Worm (Caenorhabditis elegans) whole organism, young adult: Measurements from ENCODE around the gene C09G5.13.

Source experiments
- B0019.2 ChIP-seq: fragments of 200-800 bp; sonication (Bioruptor generic); conservative IDR thresholded peaks from 2 replicates; pipeline ENCODE4 v1.3.6; 2022; ENCODE audit warnings: missing genetic modification reagents, missing genetic modification characterization, missing compliant biosample characterization
- D2030.7 ChIP-seq: fragments of 200-800 bp; sonication (Bioruptor generic); IDR thresholded peaks from 2 replicates; pipeline ENCODE4 v1.3.6; 2022; ENCODE audit warnings: missing genetic modification reagents, missing genetic modification characterization, missing compliant biosample characterization
- F23B12.7 ChIP-seq: sonication (generic microtip); optimal IDR thresholded peaks from 2 replicates; lab custom pipeline; 2017; ENCODE audit warnings: missing genetic modification characterization, mild to moderate bottlenecking, missing compliant biosample characterization, antibody characterized with exemption, moderate library complexity; ENCODE audit not compliant: insufficient read depth
- F52B5.7 ChIP-seq: sonication (generic microtip); optimal IDR thresholded peaks from 2 replicates; lab custom pipeline; 2016; ENCODE audit warnings: mild to moderate bottlenecking, missing genetic modification characterization, missing compliant biosample characterization
- K11D2.4 ChIP-seq: fragments of 200-800 bp; sonication (Bioruptor generic); IDR thresholded peaks from 2 replicates; pipeline ENCODE4 v1.3.6; 2022; ENCODE audit warnings: missing genetic modification reagents, missing genetic modification characterization, missing compliant biosample characterization
- Y53G8AR.9 ChIP-seq: fragments of 200-800 bp; sonication (Bioruptor generic); conservative IDR thresholded peaks from 2 replicates; pipeline ENCODE4 v1.3.6; 2022; ENCODE audit warnings: missing genetic modification reagents, missing genetic modification characterization, missing compliant biosample characterization
- Y79H2A.3 ChIP-seq: fragments of 200-800 bp; sonication (Bioruptor generic); conservative IDR thresholded peaks from 2 replicates; pipeline ENCODE4 v1.3.6; 2022; ENCODE audit warnings: missing genetic modification reagents, missing genetic modification characterization, missing compliant biosample characterization
- attf-6 ChIP-seq: fragments of 200-800 bp; sonication (Bioruptor generic); IDR thresholded peaks from 2 replicates; pipeline ENCODE4 v1.3.6; 2022; ENCODE audit warnings: missing genetic modification reagents, missing genetic modification characterization, missing compliant biosample characterization
- cebp-1 ChIP-seq, 2 experiments: fragments of 200-800 bp in 1 of 2; sonication (Bioruptor generic) in 1 of 2; sonication (generic microtip) in 1 of 2; IDR thresholded peaks in 1 of 2; optimal IDR thresholded peaks in 1 of 2; 2 replicates each; pipeline versions ENCODE4 v1.3.6 to Lab custom; 2017 to 2022; ENCODE audit warnings: missing compliant biosample characterization in 2 of 2, missing genetic modification characterization in 2 of 2, mild to moderate bottlenecking in 1 of 2, missing genetic modification reagents in 1 of 2, moderate library complexity in 1 of 2
- ceh-100 ChIP-seq: fragments of 200-800 bp; sonication (Bioruptor generic); IDR thresholded peaks from 2 replicates; pipeline ENCODE4 v1.3.6; 2022; ENCODE audit warnings: missing genetic modification reagents, missing genetic modification characterization, missing compliant biosample characterization
- ceh-58 ChIP-seq: fragments of 200-800 bp; sonication (Bioruptor generic); IDR thresholded peaks from 2 replicates; pipeline ENCODE4 v1.3.6; 2022; ENCODE audit warnings: missing genetic modification characterization, missing compliant biosample characterization
- die-1 ChIP-seq: sonication (generic microtip); optimal IDR thresholded peaks from 2 replicates; lab custom pipeline; 2016; ENCODE audit warnings: missing genotype, mild to moderate bottlenecking, missing genetic modification characterization, missing compliant biosample characterization
- dpff-1 ChIP-seq: sonication (generic microtip); optimal IDR thresholded peaks from 2 replicates; lab custom pipeline; 2017; ENCODE audit warnings: mild to moderate bottlenecking, missing genetic modification characterization, missing compliant biosample characterization
- dpl-1 ChIP-seq: fragments of 150-350 bp; optimal IDR thresholded peaks from 2 replicates; lab custom pipeline; 2014; ENCODE audit warnings: missing biosample characterization, missing genetic modification reagents, missing genetic modification characterization
- egrh-3 ChIP-seq: fragments of 200-800 bp; sonication (Bioruptor generic); IDR thresholded peaks from 2 replicates; pipeline ENCODE4 v1.3.6; 2022; ENCODE audit warnings: missing genetic modification reagents, missing genetic modification characterization, missing compliant biosample characterization
- ekl-4 ChIP-seq: fragments of 200-800 bp; sonication (Bioruptor generic); IDR thresholded peaks from 2 replicates; pipeline ENCODE4 v1.3.6; 2022; ENCODE audit warnings: missing genetic modification reagents, missing genetic modification characterization, missing compliant biosample characterization
- hsf-1 ChIP-seq: fragments of 200-800 bp; sonication (Bioruptor generic); IDR thresholded peaks from 2 replicates; pipeline ENCODE4 v1.3.6; 2022; ENCODE audit warnings: missing genetic modification reagents, missing genetic modification characterization, missing compliant biosample characterization
- lsl-1 ChIP-seq: fragments of 200-800 bp; sonication (Bioruptor generic); optimal IDR thresholded peaks from 2 replicates; lab custom pipeline; 2018; ENCODE audit warnings: mild to moderate bottlenecking, missing genetic modification characterization, moderate library complexity, missing compliant biosample characterization
- lsy-27 ChIP-seq: sonication (generic microtip); optimal IDR thresholded peaks from 2 replicates; lab custom pipeline; 2017; ENCODE audit warnings: missing genetic modification characterization, mild to moderate bottlenecking, missing compliant biosample characterization, antibody characterized with exemption, missing genotype, borderline replicate concordance; ENCODE audit not compliant: insufficient read depth
- madf-10 ChIP-seq: sonication (generic microtip); optimal IDR thresholded peaks from 2 replicates; lab custom pipeline; 2016; ENCODE audit warnings: mild to moderate bottlenecking, missing genetic modification characterization, missing compliant biosample characterization
- madf-6 ChIP-seq: fragments of 200-800 bp; sonication (Bioruptor generic); IDR thresholded peaks from 2 replicates; pipeline ENCODE4 v1.3.6; 2022; ENCODE audit warnings: missing genetic modification reagents, missing genetic modification characterization, missing compliant biosample characterization
- mel-28 ChIP-seq: sonication (generic microtip); optimal IDR thresholded peaks from 2 replicates; lab custom pipeline; 2016; ENCODE audit warnings: borderline replicate concordance, mild to moderate bottlenecking, missing genetic modification characterization, missing compliant biosample characterization
- nfya-1 ChIP-seq: sonication (generic microtip); optimal IDR thresholded peaks from 2 replicates; lab custom pipeline; 2017; ENCODE audit warnings: antibody characterized with exemption, missing compliant biosample characterization, missing genetic modification characterization, borderline replicate concordance; ENCODE audit not compliant: insufficient read depth
- nhr-120 ChIP-seq: fragments of 200-800 bp; sonication (Bioruptor generic); IDR thresholded peaks from 2 replicates; pipeline ENCODE4 v1.3.6; 2022; ENCODE audit warnings: missing genetic modification characterization, missing compliant biosample characterization
- nhr-179 ChIP-seq: sonication (generic microtip); optimal IDR thresholded peaks from 2 replicates; lab custom pipeline; 2016; ENCODE audit warnings: mild to moderate bottlenecking, missing genetic modification characterization, missing compliant biosample characterization
- nhr-27 ChIP-seq: fragments of 200-800 bp; sonication (Bioruptor generic); optimal IDR thresholded peaks from 2 replicates; lab custom pipeline; 2018; ENCODE audit warnings: mild to moderate bottlenecking, missing genetic modification characterization, moderate library complexity, missing compliant biosample characterization
- pbrm-1 ChIP-seq: fragments of 200-800 bp; sonication (Bioruptor generic); IDR thresholded peaks from 2 replicates; pipeline ENCODE4 v1.3.6; 2022; ENCODE audit warnings: missing genetic modification reagents, missing genetic modification characterization, missing compliant biosample characterization
- rcor-1 ChIP-seq: fragments of 200-800 bp; sonication (Bioruptor generic); IDR thresholded peaks from 2 replicates; pipeline ENCODE4 v1.3.6; 2022; ENCODE audit warnings: missing genetic modification reagents, missing genetic modification characterization, missing compliant biosample characterization
- rec-8 ChIP-seq, 2 experiments: sonication (generic microtip); optimal IDR thresholded peaks; 2 replicates each; lab custom pipeline; 2016; ENCODE audit warnings: mild to moderate bottlenecking in 2 of 2, missing genetic modification characterization in 2 of 2, missing genetic modification reagents in 2 of 2, missing genotype in 2 of 2, missing biosample characterization in 1 of 2, missing compliant biosample characterization in 1 of 2, moderate library complexity in 1 of 2
- sdz-38 ChIP-seq: sonication (generic microtip); optimal IDR thresholded peaks from 2 replicates; lab custom pipeline; 2016; ENCODE audit warnings: missing genotype, missing genetic modification characterization, missing compliant biosample characterization
- sea-2 ChIP-seq: fragments of 200-800 bp; sonication (Bioruptor generic); IDR thresholded peaks from 2 replicates; pipeline ENCODE4 v1.3.6; 2022; ENCODE audit warnings: missing genetic modification characterization, missing compliant biosample characterization
- somi-1 ChIP-seq: fragments of 200-800 bp; sonication (Bioruptor generic); optimal IDR thresholded peaks from 2 replicates; lab custom pipeline; 2018; ENCODE audit warnings: mild to moderate bottlenecking, missing genetic modification characterization, missing compliant biosample characterization
- tbp1 ChIP-seq: fragments of 200-800 bp; sonication (Bioruptor generic); optimal IDR thresholded peaks from 2 replicates; lab custom pipeline; 2018; ENCODE audit warnings: mild to moderate bottlenecking, missing genetic modification characterization, missing compliant biosample characterization
- xnd-1 ChIP-seq: sonication (generic microtip); optimal IDR thresholded peaks from 2 replicates; lab custom pipeline; 2016; ENCODE audit warnings: missing genotype, missing genetic modification reagents, missing genetic modification characterization, missing compliant biosample characterization
- ztf-18 ChIP-seq: sonication (generic microtip); optimal IDR thresholded peaks from 2 replicates; lab custom pipeline; 2016; ENCODE audit warnings: missing genotype, mild to moderate bottlenecking, missing genetic modification characterization, missing compliant biosample characterization
- ztf-22 ChIP-seq: fragments of 200-800 bp; sonication (Bioruptor generic); optimal IDR thresholded peaks from 2 replicates; lab custom pipeline; 2018; ENCODE audit warnings: mild to moderate bottlenecking, missing genetic modification characterization, moderate library complexity, missing compliant biosample characterization

The C09G5.13 gene

DNA sequence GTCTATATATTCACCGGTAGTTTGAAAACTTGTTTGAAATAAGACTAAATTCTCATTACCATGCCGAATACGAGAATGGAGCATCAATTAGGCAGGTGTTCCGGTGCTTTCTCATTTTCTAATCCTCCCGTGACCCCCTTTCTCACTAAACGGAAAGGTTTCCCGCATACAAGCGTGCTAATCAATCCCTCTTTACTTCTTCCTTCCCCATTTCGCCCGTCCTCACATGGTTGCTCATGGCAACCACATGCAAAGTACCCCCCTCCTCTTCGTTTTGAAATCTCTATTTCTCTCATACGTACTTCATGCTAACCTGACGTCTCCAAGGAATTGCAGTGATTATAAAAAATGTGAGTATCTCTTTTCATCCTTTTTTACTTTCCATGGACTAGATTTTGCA, 2.7 kb downstream of the C09G5.13 start, which contains the start of gene mks-5:
Gene mks-5, plus strand, starts transcription at position 301 of the 400 bp plus-strand sequence.
- no peak for TF ChIP-seq cebp-1 (GFP tag; IDR thresholded peaks at IDR 0.05; lab: Robert Waterston, UW)
- TF ChIP-seq cebp-1 (tag; optimal IDR thresholded peaks at IDR 0.05; lab: Kevin White, UChicago): no peak
- TF ChIP-seq tbp1: no peak
- no peak for TF ChIP-seq attf-6 (GFP tag; lab: Robert Waterston, UW)
- no peak for TF ChIP-seq sdz-38
- TF ChIP-seq xnd-1 (tag; lab: Kevin White, UChicago): no peak
- no peak for TF ChIP-seq B0019.2 (GFP tag; lab: Robert Waterston, UW)
- TF ChIP-seq somi-1 (GFP tag; lab: Kevin White, UChicago): no peak

DNA sequence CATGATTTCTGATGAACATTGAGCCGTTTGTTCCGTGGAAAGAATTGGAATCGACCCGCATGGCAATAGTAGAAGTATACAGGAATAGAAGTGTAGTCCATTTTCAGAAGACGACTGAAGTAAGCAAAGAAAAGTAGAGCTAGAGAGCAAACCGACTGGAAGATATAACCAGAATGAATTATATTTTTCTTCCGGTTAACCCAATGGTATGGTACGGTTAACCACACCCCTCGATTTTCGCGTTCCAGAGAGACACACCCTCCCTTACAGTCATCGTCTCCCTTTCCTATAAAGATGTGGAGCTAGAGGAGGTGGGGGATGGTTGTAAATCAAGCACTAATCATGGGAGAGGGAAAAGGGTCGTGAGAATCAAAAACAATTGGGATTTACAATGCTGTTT, 5.8 kb downstream of the C09G5.13 start, which contains the start of gene C09G5.14:
Gene C09G5.14, minus strand, starts transcription at position 101 of the 400 bp plus-strand sequence.
- TF ChIP-seq ztf-22 (GFP tag; lab: Kevin White, UChicago): no peak
- no peak for TF ChIP-seq dpl-1 (GFP tag; lab: Kevin White, UChicago)
- TF ChIP-seq dpff-1 (tag; lab: Kevin White, UChicago): no peak
- no peak for TF ChIP-seq hsf-1

DNA sequence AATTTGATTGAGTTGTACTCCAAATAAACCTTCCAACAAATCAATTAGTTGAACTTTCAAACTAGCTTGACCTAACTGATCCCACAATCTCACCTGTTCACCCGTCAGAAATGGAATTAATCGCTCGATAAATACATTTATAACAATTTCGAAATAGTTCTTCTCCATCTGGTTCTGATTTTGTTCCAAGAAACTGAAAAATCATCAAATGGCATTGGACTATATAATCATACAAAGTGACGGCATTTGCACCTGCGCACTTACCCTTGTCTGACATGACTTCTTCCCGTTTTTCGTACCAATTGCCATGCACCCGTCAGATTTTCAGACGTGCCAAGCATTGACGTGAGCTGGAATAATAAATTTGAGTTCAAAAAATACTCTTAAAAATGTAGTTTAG, 13.5 kb downstream of the C09G5.13 start:
- no peak for TF ChIP-seq nhr-120 (GFP tag; lab: Robert Waterston, UW)
- TF ChIP-seq ztf-18 (tag; lab: Kevin White, UChicago): no peak
- TF ChIP-seq Y53G8AR.9: no peak
- no peak for TF ChIP-seq nfya-1 (tag; lab: Kevin White, UChicago)
- TF ChIP-seq K11D2.4: no peak
- TF ChIP-seq pbrm-1 (GFP tag; lab: Robert Waterston, UW): no peak
- no peak for TF ChIP-seq ceh-100 (GFP tag; lab: Robert Waterston, UW)
- TF ChIP-seq Y79H2A.3 (GFP tag; lab: Robert Waterston, UW): no peak
- no peak for TF ChIP-seq F52B5.7
- TF ChIP-seq nhr-27 (tag; lab: Kevin White, UChicago): no peak
- TF ChIP-seq mel-28 (tag; lab: Kevin White, UChicago): no peak
- TF ChIP-seq nhr-179 (tag; lab: Kevin White, UChicago): no peak
- TF ChIP-seq F23B12.7 (tag; lab: Kevin White, UChicago): no peak
- no peak for TF ChIP-seq die-1 (tag; lab: Kevin White, UChicago)
- TF ChIP-seq lsy-27 (tag; lab: Kevin White, UChicago): no peak
- no peak for TF ChIP-seq egrh-3 (GFP tag; lab: Robert Waterston, UW)
- TF ChIP-seq D2030.7 (GFP tag; lab: Robert Waterston, UW): no peak
- TF ChIP-seq ekl-4 (GFP tag; lab: Robert Waterston, UW): no peak

DNA sequence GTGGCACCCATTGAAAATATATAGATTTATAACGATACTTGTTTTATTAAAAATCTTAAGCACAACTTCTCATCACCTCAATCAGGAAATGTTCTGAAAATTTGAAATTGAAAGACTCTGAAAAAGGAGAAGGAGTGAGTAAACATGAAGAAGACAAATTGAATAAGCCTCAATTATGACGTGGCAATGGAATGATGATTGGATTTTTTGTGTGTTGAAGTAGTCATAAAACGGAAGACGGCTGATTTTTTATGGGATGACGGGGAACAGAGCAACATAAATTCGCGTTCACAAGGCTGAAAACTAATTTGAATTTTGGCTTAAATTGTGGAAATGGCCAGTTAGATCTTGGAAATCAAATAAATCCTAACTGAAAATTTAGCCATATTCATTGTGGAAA, 14.3 kb downstream of the C09G5.13 start, which contains the start of gene glb-12:
Gene glb-12, minus strand, starts transcription at position 101 of the 400 bp plus-strand sequence.
- TF ChIP-seq ceh-58 (GFP tag; lab: Robert Waterston, UW): no peak
- TF ChIP-seq egrh-3 (GFP tag; lab: Robert Waterston, UW): no peak
- no peak for TF ChIP-seq dpff-1 (tag; lab: Kevin White, UChicago)
- TF ChIP-seq rcor-1 (GFP tag; lab: Robert Waterston, UW): no peak
- TF ChIP-seq lsl-1: no peak
- TF ChIP-seq madf-10 (tag; lab: Kevin White, UChicago): no peak
- no peak for TF ChIP-seq rec-8 (tag; optimal IDR thresholded peaks at IDR 0.05; lab: Kevin White, UChicago)
- no peak for TF ChIP-seq madf-6 (GFP tag; lab: Robert Waterston, UW)
- no peak for TF ChIP-seq sea-2 (GFP tag; lab: Robert Waterston, UW)
- TF ChIP-seq, all 124 proteins: peak for 0
